Fruit fly (Drosophila melanogaster) whole organism, embryonic: Measurements from ENCODE around the gene Pka-C1.

Experiments used
- Ada2b ChIP-seq: fragments of 200-800 bp; sonication (Bioruptor generic); IDR thresholded peaks from 2 replicates; pipeline ENCODE4 v1.3.6; 2022; ENCODE audit warnings: missing biosample characterization, missing genetic modification characterization
- Adf1 ChIP-seq: fragments of 200-800 bp; sonication (Bioruptor generic); IDR thresholded peaks from 2 replicates; pipeline ENCODE4 v1.3.6; 2022; ENCODE audit warnings: missing biosample characterization, missing genetic modification characterization
- Antp ChIP-seq: fragments of 200-800 bp; sonication (Bioruptor generic); optimal IDR thresholded peaks from 3 replicates; lab custom pipeline; 2016; ENCODE audit warnings: missing biosample characterization, missing genetic modification characterization
- Awh ChIP-seq: fragments of 200-800 bp; sonication (Bioruptor generic); IDR thresholded peaks from 2 replicates; pipeline ENCODE4, ENCODE4 v1.3.6; 2022; ENCODE audit warnings: missing biosample characterization, missing genetic modification characterization
- CG1024 ChIP-seq: fragments of 200-800 bp; sonication (Bioruptor generic); IDR thresholded peaks from 2 replicates; pipeline ENCODE4 v1.3.6; 2022; ENCODE audit warnings: missing biosample characterization, missing genetic modification characterization
- CG10431 ChIP-seq: fragments of 200-800 bp; sonication (Bioruptor generic); optimal IDR thresholded peaks from 3 replicates; lab custom pipeline; 2018; ENCODE audit warnings: missing biosample characterization, mild to moderate bottlenecking, missing genetic modification characterization
- CG10979 ChIP-seq: fragments of 200-800 bp; sonication (Bioruptor generic); optimal IDR thresholded peaks from 2 replicates; lab custom pipeline; 2018; ENCODE audit warnings: missing biosample characterization, mild to moderate bottlenecking, missing genetic modification characterization, moderate library complexity
- CG11456 ChIP-seq: fragments of 200-800 bp; sonication (Bioruptor generic); IDR thresholded peaks from 3 replicates; pipeline ENCODE4 v1.3.6; 2022; ENCODE audit warnings: missing biosample characterization, missing genetic modification characterization
- CG13624 ChIP-seq: fragments of 200-800 bp; sonication (Bioruptor generic); optimal IDR thresholded peaks from 2 replicates; lab custom pipeline; 2016; ENCODE audit warnings: missing biosample characterization, missing genetic modification characterization
- CG14014 ChIP-seq: fragments of 200-800 bp; sonication (Bioruptor generic); IDR thresholded peaks from 2 replicates; pipeline ENCODE4 v1.3.6; 2022; ENCODE audit warnings: missing biosample characterization, missing genetic modification characterization
- CG14710 ChIP-seq: fragments of 200-800 bp; sonication (Bioruptor generic); optimal IDR thresholded peaks from 3 replicates; lab custom pipeline; 2019; ENCODE audit warnings: missing biosample characterization, mild to moderate bottlenecking, missing genetic modification characterization, moderate library complexity
- CG1529 ChIP-seq: fragments of 200-800 bp; sonication (Bioruptor generic); optimal IDR thresholded peaks from 3 replicates; lab custom pipeline; 2018; ENCODE audit warnings: missing biosample characterization, missing genetic modification characterization
- CG15601 ChIP-seq: fragments of 200-800 bp; sonication (Bioruptor generic); optimal IDR thresholded peaks from 3 replicates; lab custom pipeline; 2019; ENCODE audit warnings: missing biosample characterization, mild to moderate bottlenecking, missing genetic modification characterization, moderate library complexity
- CG1603 ChIP-seq: fragments of 200-800 bp; sonication (Bioruptor generic); optimal IDR thresholded peaks from 2 replicates; lab custom pipeline; 2019; ENCODE audit warnings: missing biosample characterization, mild to moderate bottlenecking, missing genetic modification characterization, moderate library complexity
- CG16863 ChIP-seq: fragments of 200-800 bp; sonication (Bioruptor generic); optimal IDR thresholded peaks from 3 replicates; lab custom pipeline; 2016; ENCODE audit warnings: missing biosample characterization, missing genetic modification characterization
- CG30020 ChIP-seq: fragments of 200-800 bp; optimal IDR thresholded peaks from 2 replicates; lab custom pipeline; 2019; ENCODE audit warnings: missing biosample characterization, mild to moderate bottlenecking, missing genetic modification characterization, moderate library complexity
- CG3065 ChIP-seq: fragments of 200-800 bp; sonication (Bioruptor generic); optimal IDR thresholded peaks from 2 replicates; lab custom pipeline; 2016; ENCODE audit warnings: missing biosample characterization, missing genetic modification characterization
- CG31224 ChIP-seq: fragments of 200-800 bp; sonication (Bioruptor generic); IDR thresholded peaks from 2 replicates; pipeline ENCODE4 v1.3.6; 2022; ENCODE audit warnings: missing biosample characterization, missing genetic modification characterization
- CG5245 ChIP-seq: fragments of 200-800 bp; sonication (Bioruptor generic); optimal IDR thresholded peaks from 3 replicates; lab custom pipeline; 2016; ENCODE audit warnings: missing biosample characterization, missing genetic modification characterization
- CG6254 ChIP-seq: fragments of 200-800 bp; sonication (Bioruptor generic); optimal IDR thresholded peaks from 3 replicates; lab custom pipeline; 2017; ENCODE audit warnings: mild to moderate bottlenecking, missing biosample characterization, missing genetic modification reagents, missing genetic modification characterization
- CG6765 ChIP-seq: fragments of 200-800 bp; sonication (Bioruptor generic); optimal IDR thresholded peaks from 3 replicates; lab custom pipeline; 2017; ENCODE audit warnings: missing biosample characterization, mild to moderate bottlenecking, missing genetic modification characterization
- CG6791 ChIP-seq: fragments of 200-800 bp; sonication (Bioruptor generic); IDR thresholded peaks from 3 replicates; pipeline ENCODE4 v1.3.6; 2022; ENCODE audit warnings: missing biosample characterization, missing genetic modification characterization; ENCODE audit not compliant: partially characterized antibody
- CG8944 ChIP-seq: fragments of 200-800 bp; sonication (Bioruptor generic); optimal IDR thresholded peaks from 3 replicates; lab custom pipeline; 2016; ENCODE audit warnings: missing biosample characterization, missing genetic modification characterization
- CkIIα-i1 ChIP-seq: fragments of 200-800 bp; sonication (Bioruptor generic); IDR thresholded peaks from 2 replicates; pipeline ENCODE4 v1.3.6; 2022; ENCODE audit warnings: missing biosample characterization, missing genetic modification characterization
- Dll ChIP-seq: fragments of 200-800 bp; sonication (Bioruptor generic); IDR thresholded peaks from 4 replicates; pipeline ENCODE4 v1.3.6; 2022; ENCODE audit warnings: missing biosample characterization, missing genetic modification characterization; ENCODE audit not compliant: partially characterized antibody
- H2.0 ChIP-seq: fragments of 200-800 bp; sonication (Bioruptor generic); IDR thresholded peaks from 2 replicates; pipeline ENCODE4 v1.3.6; 2022; ENCODE audit warnings: missing biosample characterization, missing genetic modification characterization
- HLH3B ChIP-seq: fragments of 200-800 bp; sonication (Bioruptor generic); IDR thresholded peaks from 2 replicates; pipeline ENCODE4 v1.3.6; 2022; ENCODE audit warnings: missing biosample characterization, missing genetic modification characterization
- Rfx ChIP-seq: fragments of 200-800 bp; sonication (Bioruptor generic); IDR thresholded peaks from 2 replicates; pipeline ENCODE4 v1.3.6; 2022; ENCODE audit warnings: missing biosample characterization, missing genetic modification characterization
- Usf ChIP-seq: fragments of 200-800 bp; sonication (Bioruptor generic); optimal IDR thresholded peaks from 2 replicates; lab custom pipeline; 2017; ENCODE audit warnings: missing genotype, missing biosample characterization, missing genetic modification characterization
- ato ChIP-seq: fragments of 200-800 bp; sonication (Bioruptor generic); IDR thresholded peaks from 2 replicates; pipeline ENCODE4 v1.3.6; 2022; ENCODE audit warnings: missing biosample characterization, missing genetic modification characterization; ENCODE audit not compliant: partially characterized antibody
- az2 ChIP-seq: fragments of 200-800 bp; sonication (Bioruptor generic); optimal IDR thresholded peaks from 3 replicates; lab custom pipeline; 2016; ENCODE audit warnings: missing biosample characterization, missing genetic modification characterization
- croc ChIP-seq: fragments of 200-800 bp; sonication (Bioruptor generic); conservative IDR thresholded peaks from 3 replicates; pipeline ENCODE4 v1.3.6; 2022; ENCODE audit warnings: missing biosample characterization, missing genetic modification characterization
- fd96Cb ChIP-seq: fragments of 200-800 bp; sonication (Bioruptor generic); optimal IDR thresholded peaks from 2 replicates; lab custom pipeline; 2018; ENCODE audit warnings: missing biosample characterization, mild to moderate bottlenecking, missing genetic modification characterization, moderate library complexity
- gsb-n ChIP-seq: fragments of 200-800 bp; sonication (Bioruptor generic); optimal IDR thresholded peaks from 3 replicates; lab custom pipeline; 2018; ENCODE audit warnings: missing biosample characterization, mild to moderate bottlenecking, missing genetic modification characterization
- inv ChIP-seq: fragments of 200-800 bp; sonication (Bioruptor generic); IDR thresholded peaks from 2 replicates; pipeline ENCODE4 v1.3.6; 2022; ENCODE audit warnings: missing biosample characterization, missing genetic modification characterization; ENCODE audit not compliant: partially characterized antibody
- lilli ChIP-seq: fragments of 200-800 bp; sonication (Bioruptor generic); optimal IDR thresholded peaks from 3 replicates; lab custom pipeline; 2016; ENCODE audit warnings: missing biosample characterization, missing genetic modification characterization
- phol ChIP-seq: fragments of 200-800 bp; sonication (Bioruptor generic); optimal IDR thresholded peaks from 3 replicates; lab custom pipeline; 2018; ENCODE audit warnings: missing biosample characterization, mild to moderate bottlenecking, missing genetic modification characterization, moderate library complexity
- prd ChIP-seq, 3 experiments: fragments of >200 bp in 2 of 3; fragments of 200-800 bp in 1 of 3; sonication (Bioruptor generic) in 1 of 3; optimal IDR thresholded peaks in 2 of 3; IDR thresholded peaks in 1 of 3; 2 replicates in 2 of 3; 3 replicates in 1 of 3; pipeline versions ENCODE4 v1.3.6 to Lab custom; 2017 to 2022; ENCODE audit warnings: missing biosample characterization in 1 of 3, missing genetic modification characterization in 1 of 3
- sc ChIP-seq, 3 experiments: fragments of >200 bp in 2 of 3; fragments of 200-800 bp in 1 of 3; sonication (Bioruptor generic) in 1 of 3; optimal IDR thresholded peaks; 2 replicates in 2 of 3; 3 replicates in 1 of 3; lab custom pipeline; 2017; ENCODE audit warnings: mild to moderate bottlenecking in 1 of 3, missing biosample characterization in 1 of 3, missing genetic modification characterization in 1 of 3, missing genetic modification reagents in 1 of 3
- sna ChIP-seq: fragments of 200-800 bp; sonication (Bioruptor generic); IDR thresholded peaks from 2 replicates; pipeline ENCODE4 v1.3.6; 2022; ENCODE audit warnings: missing biosample characterization, missing genetic modification characterization; ENCODE audit not compliant: partially characterized antibody
- sr ChIP-seq: fragments of 200-800 bp; sonication (Bioruptor generic); IDR thresholded peaks from 3 replicates; pipeline ENCODE4 v1.3.6; 2022; ENCODE audit warnings: missing biosample characterization, missing genetic modification characterization
- stc ChIP-seq: fragments of 200-800 bp; sonication (Bioruptor generic); IDR thresholded peaks from 2 replicates; pipeline ENCODE4 v1.3.6; 2022; ENCODE audit warnings: missing biosample characterization, missing genetic modification characterization
- stwl ChIP-seq: fragments of 200-800 bp; sonication (Bioruptor generic); optimal IDR thresholded peaks from 3 replicates; lab custom pipeline; 2018; ENCODE audit warnings: missing biosample characterization, mild to moderate bottlenecking, missing genetic modification characterization, moderate library complexity
- tap ChIP-seq: fragments of 200-800 bp; optimal IDR thresholded peaks from 3 replicates; lab custom pipeline; 2019; ENCODE audit warnings: missing biosample characterization, mild to moderate bottlenecking, missing genetic modification characterization, moderate library complexity
- trem ChIP-seq: fragments of 200-800 bp; optimal IDR thresholded peaks from 3 replicates; lab custom pipeline; 2019; ENCODE audit warnings: missing biosample characterization, mild to moderate bottlenecking, missing genetic modification characterization, moderate library complexity
- trh ChIP-seq: fragments of 200-800 bp; sonication (Bioruptor generic); optimal IDR thresholded peaks from 2 replicates; lab custom pipeline; 2016; ENCODE audit warnings: missing biosample characterization, missing genetic modification characterization
- unc-4 ChIP-seq: fragments of 200-800 bp; sonication (Bioruptor generic); IDR thresholded peaks from 2 replicates; pipeline ENCODE4 v1.3.6; 2022; ENCODE audit warnings: missing biosample characterization, missing genetic modification characterization; ENCODE audit not compliant: partially characterized antibody
- vnd ChIP-seq: fragments of 200-800 bp; sonication (Bioruptor generic); IDR thresholded peaks from 3 replicates; pipeline ENCODE4 v1.3.6; 2022; ENCODE audit warnings: missing biosample characterization, missing genetic modification characterization; ENCODE audit not compliant: partially characterized antibody
- yki ChIP-seq: fragments of >200 bp; optimal IDR thresholded peaks from 3 replicates; lab custom pipeline; 2018
- zen2 ChIP-seq: fragments of 200-800 bp; sonication (Bioruptor generic); IDR thresholded peaks from 3 replicates; pipeline ENCODE4 v1.3.6; 2022; ENCODE audit warnings: missing biosample characterization, missing genetic modification characterization; ENCODE audit not compliant: partially characterized antibody

Pka-C1 gene

DNA sequence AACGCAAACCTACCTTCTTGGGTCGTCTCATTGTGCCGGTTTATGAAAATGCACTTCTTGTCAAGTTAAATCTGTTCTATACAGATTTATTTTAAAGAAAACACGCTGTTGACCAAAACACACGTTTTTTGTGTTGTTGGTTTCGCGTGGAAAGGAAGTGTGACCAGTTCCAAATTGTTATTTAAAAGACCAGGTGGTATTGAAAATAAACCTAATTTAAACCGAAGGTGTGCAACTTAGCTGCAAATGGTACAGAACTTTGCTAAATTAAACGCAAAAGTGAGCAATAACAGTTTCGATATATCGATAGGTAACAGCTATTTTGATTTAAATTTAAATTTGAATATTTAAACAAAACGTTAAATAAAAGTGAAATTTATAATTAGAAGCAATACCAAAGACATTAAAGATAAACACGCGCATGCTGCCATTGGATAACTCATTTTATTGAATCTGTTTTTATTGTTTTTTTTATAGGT is 12.0 kb upstream of the Pka-C1 start, which contains the start of gene CG4364 (continued):
- TF ChIP-seq sna (GFP tag; lab: Robert Waterston, UW), result 0 out of 2 replicates have a peak, but pooled peaks have one; percentile 47
- TF ChIP-seq sc (optimal IDR thresholded peaks at IDR 0.05; lab: Kevin White, UChicago), result no peak
- TF ChIP-seq sc (GFP tag; optimal IDR thresholded peaks at IDR 0.05; lab: Kevin White, UChicago), result no peak
- TF ChIP-seq Ada2b, result no peak
- TF ChIP-seq phol (tag; lab: Kevin White, UChicago), result peak; percentile 67
- no peak for TF ChIP-seq CG10431
- TF ChIP-seq fd96Cb (tag; lab: Kevin White, UChicago), result no peak
- no peak; the same call in 2 of the 3 replicates for TF ChIP-seq zen2 (GFP tag; lab: Robert Waterston, UW)
- no peak for TF ChIP-seq CG16863 (GFP tag; lab: Kevin White, UChicago)
- TF ChIP-seq CG1024, result no peak
- TF ChIP-seq sr (GFP tag; lab: Robert Waterston, UW), result no peak
- no peak for TF ChIP-seq yki
- TF ChIP-seq CG14710 (tag; lab: Kevin White, UChicago), result peak; percentile 68
- no peak for TF ChIP-seq CG8944 (GFP tag; lab: Kevin White, UChicago)
- no peak for TF ChIP-seq H2.0 (GFP tag; lab: Robert Waterston, UW)
- TF ChIP-seq Adf1 (GFP tag; lab: Robert Waterston, UW), result no peak
- peak; percentile 52 for TF ChIP-seq trem (tag; lab: Kevin White, UChicago)
- TF ChIP-seq Dll, result peak; percentile 82
- TF ChIP-seq CG3065 (GFP tag; lab: Kevin White, UChicago), result no peak
- peak; percentile 85 for TF ChIP-seq stwl (tag; lab: Kevin White, UChicago)
- no peak for TF ChIP-seq Awh (GFP tag; lab: Robert Waterston, UW)
- peak; percentile 53; the same call in 1 of the 3 replicates for TF ChIP-seq vnd (GFP tag; lab: Robert Waterston, UW)
- TF ChIP-seq Rfx (GFP tag; lab: Robert Waterston, UW), result no peak
- TF ChIP-seq CG5245 (GFP tag; lab: Kevin White, UChicago), result no peak
- no peak for TF ChIP-seq CG1529 (GFP tag; lab: Kevin White, UChicago)
- no peak for TF ChIP-seq CG6765
- TF ChIP-seq CG6791 (GFP tag; lab: Robert Waterston, UW), result peak; percentile 66
- TF ChIP-seq trh (GFP tag; lab: Kevin White, UChicago), result no peak
- TF ChIP-seq az2 (GFP tag; lab: Kevin White, UChicago), result no peak
- no peak for TF ChIP-seq HLH3B (GFP tag; lab: Robert Waterston, UW)
- TF ChIP-seq CG31224 (GFP tag; lab: Robert Waterston, UW), result no peak
- no peak for TF ChIP-seq gsb-n (tag; lab: Kevin White, UChicago)
- no peak for TF ChIP-seq CG10979
- peak; percentile 30 for TF ChIP-seq CG15601
- TF ChIP-seq stc, result no peak
- TF ChIP-seq CG14014 (GFP tag; lab: Robert Waterston, UW), result no peak
- TF ChIP-seq CG1603 (tag; lab: Kevin White, UChicago), result peak; percentile 10
- peak; percentile 66 for TF ChIP-seq inv (GFP tag; lab: Robert Waterston, UW)
- no peak for TF ChIP-seq CG11456 (GFP tag; lab: Robert Waterston, UW)
- TF ChIP-seq CkIIα-i1 (GFP tag; lab: Robert Waterston, UW), result no peak
- TF ChIP-seq prd (optimal IDR thresholded peaks at IDR 0.05; lab: Kevin White, UChicago), result no peak
- no peak for TF ChIP-seq prd (GFP tag; IDR thresholded peaks at IDR 0.05; lab: Robert Waterston, UW)
- no peak for TF ChIP-seq tap (tag; lab: Kevin White, UChicago)
- peak; percentile 84 for TF ChIP-seq unc-4
- TF ChIP-seq croc (GFP tag; lab: Robert Waterston, UW), result no peak
- no peak for TF ChIP-seq CG30020 (tag; lab: Kevin White, UChicago)
- TF ChIP-seq Usf (GFP tag; lab: Kevin White, UChicago), result no peak
- TF ChIP-seq CG6254 (GFP tag; lab: Kevin White, UChicago), result no peak
- TF ChIP-seq CG13624 (GFP tag; lab: Kevin White, UChicago), result no peak
- TF ChIP-seq lilli (GFP tag; lab: Kevin White, UChicago), result no peak
- no peak for TF ChIP-seq Antp (GFP tag; lab: Kevin White, UChicago)
- TF ChIP-seq ato, result peak; percentile 44; the same call in 1 of the 2 replicates
